Fruit fly (Drosophila melanogaster) whole organism, prepupa: Measurements from ENCODE around the gene CG31463.

Experiments
- CG11902 ChIP-seq: fragments of 200-800 bp; sonication (Bioruptor generic); optimal IDR thresholded peaks from 3 replicates; lab custom pipeline; 2016; ENCODE audit warnings: missing biosample characterization, missing genetic modification characterization
- CG15336 ChIP-seq: fragments of 200-800 bp; sonication (Bioruptor generic); IDR thresholded peaks from 2 replicates; pipeline ENCODE4 v1.3.6; 2022; ENCODE audit warnings: missing biosample characterization, missing genetic modification characterization
- CG6276 ChIP-seq: fragments of 200-800 bp; sonication (Bioruptor generic); optimal IDR thresholded peaks from 2 replicates; lab custom pipeline; 2017; ENCODE audit warnings: missing biosample characterization, mild to moderate bottlenecking, missing genetic modification characterization
- CG8319 ChIP-seq: fragments of 200-800 bp; sonication (Bioruptor generic); optimal IDR thresholded peaks from 3 replicates; lab custom pipeline; 2016; ENCODE audit warnings: missing biosample characterization, missing genetic modification characterization
- CG8632 ChIP-seq: fragments of 200-800 bp; sonication (Bioruptor generic); optimal IDR thresholded peaks from 3 replicates; lab custom pipeline; 2016; ENCODE audit warnings: missing biosample characterization, missing genetic modification characterization
- acj6 ChIP-seq: fragments of 200-800 bp; sonication (Bioruptor generic); optimal IDR thresholded peaks from 3 replicates; lab custom pipeline; 2016; ENCODE audit warnings: missing biosample characterization, missing genetic modification characterization
- fkh ChIP-seq: fragments of 200-800 bp; sonication (Bioruptor generic); optimal IDR thresholded peaks from 3 replicates; lab custom pipeline; 2017; ENCODE audit warnings: missing biosample characterization, mild to moderate bottlenecking, missing genetic modification characterization, moderate library complexity
- salr ChIP-seq, 2 experiments: fragments of 200-800 bp; sonication (Bioruptor generic); optimal IDR thresholded peaks; 3 replicates each; lab custom pipeline; 2016 to 2018; ENCODE audit warnings: missing biosample characterization in 2 of 2, missing genetic modification characterization in 2 of 2, mild to moderate bottlenecking in 1 of 2
- spab ChIP-seq: fragments of 200-800 bp; sonication (Bioruptor generic); optimal IDR thresholded peaks from 2 replicates; lab custom pipeline; 2017; ENCODE audit warnings: missing biosample characterization, mild to moderate bottlenecking, missing genetic modification characterization, missing genetic modification reagents

DNA sequence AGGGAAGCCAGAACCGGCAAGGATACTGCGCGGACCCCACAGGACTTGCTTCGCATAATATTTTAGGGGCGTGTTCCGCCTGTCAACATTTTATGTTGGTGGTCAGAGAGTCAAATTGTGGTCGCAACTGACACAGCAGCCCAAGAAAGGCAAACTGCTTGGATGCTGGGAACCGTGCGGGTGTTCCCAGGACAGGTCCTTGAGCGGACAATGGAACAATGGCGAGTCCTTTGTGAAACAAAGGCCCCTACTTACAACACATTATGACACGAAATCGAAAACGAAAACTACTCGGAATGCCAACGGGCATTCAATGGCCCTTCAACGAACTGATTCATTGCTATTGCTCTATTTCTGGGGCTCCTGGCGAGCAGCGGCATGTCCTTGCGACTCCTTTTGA is 7.9 kb upstream of the CG31463 start:
- TF ChIP-seq fkh = no peak
- TF ChIP-seq acj6 (GFP tag; lab: Kevin White, UChicago) = no peak
- TF ChIP-seq CG6276 (GFP tag; lab: Kevin White, UChicago) = no peak
- TF ChIP-seq spab (GFP tag; lab: Kevin White, UChicago) = no peak
- no peak for TF ChIP-seq CG8319 (GFP tag; lab: Kevin White, UChicago)
- no peak for TF ChIP-seq CG15336 (GFP tag; lab: Robert Waterston, UW)
- no peak for TF ChIP-seq CG8632 (GFP tag; lab: Kevin White, UChicago)
- TF ChIP-seq CG11902 = no peak
- TF ChIP-seq salr (GFP tag; optimal IDR thresholded peaks at IDR 0.05; lab: Kevin White, UChicago) = no peak
